Fruit fly (Drosophila melanogaster) whole organism, embryonic: ENCODE results near the gene MED15.

Experiments used
- Asciz ChIP-seq: fragments of 200-800 bp; sonication (Bioruptor generic); optimal IDR thresholded peaks from 2 replicates; lab custom pipeline; 2017; ENCODE audit warnings: missing biosample characterization, mild to moderate bottlenecking, missing genetic modification characterization, missing genetic modification reagents
- CG10959 ChIP-seq: fragments of 200-800 bp; sonication (Bioruptor generic); IDR thresholded peaks from 2 replicates; pipeline ENCODE4 v1.3.6; 2022; ENCODE audit warnings: missing biosample characterization, missing genetic modification characterization
- CG11085 ChIP-seq: fragments of 200-800 bp; sonication (Bioruptor generic); IDR thresholded peaks from 2 replicates; pipeline ENCODE4 v1.3.6; 2022; ENCODE audit warnings: missing biosample characterization, missing genetic modification characterization
- CG11695 ChIP-seq: fragments of 200-800 bp; sonication (Bioruptor generic); IDR thresholded peaks from 3 replicates; pipeline ENCODE4 v1.3.6; 2022; ENCODE audit warnings: missing biosample characterization, missing genetic modification characterization
- CG12391 ChIP-seq: fragments of 200-800 bp; sonication (Bioruptor generic); optimal IDR thresholded peaks from 3 replicates; lab custom pipeline; 2018; ENCODE audit warnings: missing biosample characterization, mild to moderate bottlenecking, missing genetic modification characterization, moderate library complexity
- CG13624 ChIP-seq: fragments of 200-800 bp; sonication (Bioruptor generic); optimal IDR thresholded peaks from 2 replicates; lab custom pipeline; 2016; ENCODE audit warnings: missing biosample characterization, missing genetic modification characterization
- CG1647 ChIP-seq: fragments of 200-800 bp; sonication (Bioruptor generic); optimal IDR thresholded peaks from 3 replicates; lab custom pipeline; 2016; ENCODE audit warnings: missing biosample characterization, missing genetic modification characterization
- CG16813 ChIP-seq: fragments of 200-800 bp; sonication (Bioruptor generic); IDR thresholded peaks from 3 replicates; pipeline ENCODE4 v1.3.6; 2022; ENCODE audit warnings: missing biosample characterization, missing genetic modification characterization; ENCODE audit not compliant: partially characterized antibody
- CG17186 ChIP-seq: fragments of 200-800 bp; sonication (Bioruptor generic); optimal IDR thresholded peaks from 3 replicates; lab custom pipeline; 2017; ENCODE audit warnings: missing biosample characterization, missing genetic modification reagents, missing genetic modification characterization
- CG17829 ChIP-seq: fragments of 200-800 bp; optimal IDR thresholded peaks from 2 replicates; lab custom pipeline; 2019; ENCODE audit warnings: missing biosample characterization, mild to moderate bottlenecking, missing genetic modification characterization, moderate library complexity
- CG18011 ChIP-seq: fragments of 200-800 bp; sonication (Bioruptor generic); optimal IDR thresholded peaks from 2 replicates; lab custom pipeline; 2017; ENCODE audit warnings: missing biosample characterization, missing genetic modification characterization, mild to moderate bottlenecking, moderate library complexity, missing genotype
- CG2116 ChIP-seq: fragments of 200-800 bp; sonication (Bioruptor generic); optimal IDR thresholded peaks from 3 replicates; lab custom pipeline; 2018; ENCODE audit warnings: missing biosample characterization, mild to moderate bottlenecking, missing genetic modification characterization
- CG2129 ChIP-seq: fragments of 200-800 bp; sonication (Bioruptor generic); IDR thresholded peaks from 2 replicates; pipeline ENCODE4 v1.3.6; 2022; ENCODE audit warnings: missing biosample characterization, missing genetic modification characterization; ENCODE audit not compliant: partially characterized antibody
- CG2202 ChIP-seq: fragments of 200-800 bp; sonication (Bioruptor generic); optimal IDR thresholded peaks from 2 replicates; lab custom pipeline; 2018; ENCODE audit warnings: missing biosample characterization, mild to moderate bottlenecking, missing genetic modification characterization
- CG4360 ChIP-seq: fragments of 200-800 bp; sonication (Bioruptor generic); IDR thresholded peaks from 2 replicates; pipeline ENCODE4 v1.3.6; 2022; ENCODE audit warnings: missing biosample characterization, missing genetic modification characterization
- CG6689 ChIP-seq: fragments of 200-800 bp; sonication (Bioruptor generic); IDR thresholded peaks from 2 replicates; pipeline ENCODE4 v1.3.6; 2022; ENCODE audit warnings: missing biosample characterization, missing genetic modification characterization
- CG7786 ChIP-seq: fragments of 200-800 bp; sonication (Bioruptor generic); optimal IDR thresholded peaks from 2 replicates; lab custom pipeline; 2016; ENCODE audit warnings: missing biosample characterization, missing genetic modification characterization
- CG8290 ChIP-seq, 3 experiments: fragments of 200-800 bp; sonication (Bioruptor generic); optimal IDR thresholded peaks; 2 replicates each; lab custom pipeline; 2016 to 2019; ENCODE audit warnings: missing biosample characterization in 3 of 3, missing genetic modification characterization in 3 of 3, mild to moderate bottlenecking in 2 of 3, moderate library complexity in 1 of 3
- CG8359 ChIP-seq: fragments of 200-800 bp; sonication (Bioruptor generic); optimal IDR thresholded peaks from 2 replicates; lab custom pipeline; 2017; ENCODE audit warnings: missing biosample characterization, mild to moderate bottlenecking, missing genetic modification characterization, borderline replicate concordance
- CoRest ChIP-seq: fragments of 200-800 bp; sonication (Bioruptor generic); optimal IDR thresholded peaks from 3 replicates; lab custom pipeline; 2018; ENCODE audit warnings: missing biosample characterization, mild to moderate bottlenecking, missing genetic modification characterization, moderate library complexity
- Gsc ChIP-seq: fragments of 200-800 bp; sonication (Bioruptor generic); IDR thresholded peaks from 2 replicates; pipeline ENCODE4 v1.3.6; 2022; ENCODE audit warnings: missing biosample characterization, missing genetic modification characterization
- Hmx ChIP-seq: fragments of 200-800 bp; sonication (Bioruptor generic); optimal IDR thresholded peaks from 2 replicates; lab custom pipeline; 2016; ENCODE audit warnings: missing biosample characterization, missing genetic modification characterization
- Hr3 ChIP-seq: fragments of 200-800 bp; sonication (Bioruptor generic); optimal IDR thresholded peaks from 3 replicates; lab custom pipeline; 2016; ENCODE audit warnings: missing biosample characterization, missing genetic modification characterization
- NC2α ChIP-seq: fragments of 200-800 bp; sonication (Bioruptor generic); optimal IDR thresholded peaks from 2 replicates; lab custom pipeline; 2016; ENCODE audit warnings: missing biosample characterization, missing genetic modification characterization
- Oli ChIP-seq: fragments of 200-800 bp; sonication (Bioruptor generic); optimal IDR thresholded peaks from 2 replicates; lab custom pipeline; 2018; ENCODE audit warnings: missing biosample characterization, mild to moderate bottlenecking, missing genetic modification characterization, moderate library complexity
- Sin3A ChIP-seq: fragments of >200 bp; optimal IDR thresholded peaks from 2 replicates; lab custom pipeline; 2018
- Sox100B ChIP-seq: fragments of 200-800 bp; sonication (Bioruptor generic); optimal IDR thresholded peaks from 3 replicates; lab custom pipeline; 2018; ENCODE audit warnings: missing biosample characterization, mild to moderate bottlenecking, missing genetic modification characterization
- Stat92E ChIP-seq, 3 experiments: fragments of >200 bp in 2 of 3; fragments of 200-800 bp in 1 of 3; sonication (Bioruptor generic) in 1 of 3; optimal IDR thresholded peaks; 2 replicates each; lab custom pipeline; 2017 to 2019; ENCODE audit warnings: missing biosample characterization in 3 of 3, missing genetic modification characterization in 3 of 3, mild to moderate bottlenecking in 1 of 3, moderate library complexity in 1 of 3
- Trl ChIP-seq, 3 experiments: fragments of >200 bp in 2 of 3; fragments of 200-800 bp in 1 of 3; sonication (Bioruptor generic) in 1 of 3; optimal IDR thresholded peaks; 2 replicates in 1 of 3; 3 replicates in 2 of 3; lab custom pipeline; 2016 to 2017; ENCODE audit warnings: missing biosample characterization in 1 of 3, missing genetic modification characterization in 1 of 3
- Vsx1 ChIP-seq: fragments of 200-800 bp; sonication (Bioruptor generic); optimal IDR thresholded peaks from 2 replicates; lab custom pipeline; 2017; ENCODE audit warnings: missing biosample characterization, mild to moderate bottlenecking, missing genetic modification characterization, missing genetic modification reagents
- Xbp1 ChIP-seq: fragments of 200-800 bp; sonication (Bioruptor generic); optimal IDR thresholded peaks from 3 replicates; lab custom pipeline; 2016; ENCODE audit warnings: missing biosample characterization, mild to moderate bottlenecking, missing genetic modification characterization
- aop ChIP-seq: fragments of 200-800 bp; sonication (Bioruptor generic); IDR thresholded peaks from 2 replicates; pipeline ENCODE4 v1.3.6; 2022; ENCODE audit warnings: missing biosample characterization, missing genetic modification characterization
- caup ChIP-seq: fragments of 200-800 bp; sonication (Bioruptor generic); optimal IDR thresholded peaks from 3 replicates; lab custom pipeline; 2017; ENCODE audit warnings: missing biosample characterization, mild to moderate bottlenecking, missing genetic modification characterization, moderate library complexity; ENCODE audit not compliant: severe bottlenecking
- croc ChIP-seq: fragments of 200-800 bp; sonication (Bioruptor generic); conservative IDR thresholded peaks from 3 replicates; pipeline ENCODE4 v1.3.6; 2022; ENCODE audit warnings: missing biosample characterization, missing genetic modification characterization
- crol ChIP-seq: fragments of 200-800 bp; sonication (Bioruptor generic); IDR thresholded peaks from 2 replicates; pipeline ENCODE4 v1.3.6; 2022; ENCODE audit warnings: missing biosample characterization, missing genetic modification characterization
- dm ChIP-seq: fragments of 200-800 bp; sonication (Bioruptor generic); optimal IDR thresholded peaks from 3 replicates; lab custom pipeline; 2016; ENCODE audit warnings: missing biosample characterization, missing genetic modification characterization
- ems ChIP-seq: fragments of 200-800 bp; sonication (Bioruptor generic); optimal IDR thresholded peaks from 3 replicates; lab custom pipeline; 2016; ENCODE audit warnings: missing biosample characterization, missing genetic modification characterization
- eve ChIP-seq, 2 experiments: fragments of >200 bp; optimal IDR thresholded peaks; 2 replicates each; lab custom pipeline; 2017; ENCODE audit warnings: missing biosample characterization in 2 of 2, missing genetic modification characterization in 2 of 2
- exex ChIP-seq: fragments of 200-800 bp; sonication (Bioruptor generic); optimal IDR thresholded peaks from 4 replicates; lab custom pipeline; 2018; ENCODE audit warnings: missing biosample characterization, mild to moderate bottlenecking, missing genetic modification characterization, moderate library complexity
- gcm2 ChIP-seq: fragments of 200-800 bp; sonication (Bioruptor generic); optimal IDR thresholded peaks from 2 replicates; lab custom pipeline; 2016; ENCODE audit warnings: missing biosample characterization, missing genetic modification characterization
- gsb ChIP-seq: fragments of 200-800 bp; sonication (Bioruptor generic); IDR thresholded peaks from 2 replicates; pipeline ENCODE4 v1.3.6; 2022; ENCODE audit warnings: missing biosample characterization, missing genetic modification characterization
- ham ChIP-seq: fragments of 200-800 bp; sonication (Bioruptor generic); IDR thresholded peaks from 2 replicates; pipeline ENCODE4 v1.3.6; 2022; ENCODE audit warnings: missing biosample characterization, missing genetic modification characterization
- pfk ChIP-seq: fragments of 200-800 bp; sonication (Bioruptor generic); optimal IDR thresholded peaks from 2 replicates; lab custom pipeline; 2018; ENCODE audit warnings: missing biosample characterization, mild to moderate bottlenecking, missing genetic modification characterization, moderate library complexity
- sens-2 ChIP-seq: fragments of 200-800 bp; sonication (Bioruptor generic); IDR thresholded peaks from 2 replicates; pipeline ENCODE4 v1.3.6; 2022; ENCODE audit warnings: missing biosample characterization, missing genetic modification characterization
- so ChIP-seq: fragments of 200-800 bp; sonication (Bioruptor generic); IDR thresholded peaks from 3 replicates; pipeline ENCODE4 v1.3.6; 2022; ENCODE audit warnings: missing biosample characterization, missing genetic modification characterization
- sr ChIP-seq: fragments of 200-800 bp; sonication (Bioruptor generic); IDR thresholded peaks from 3 replicates; pipeline ENCODE4 v1.3.6; 2022; ENCODE audit warnings: missing biosample characterization, missing genetic modification characterization
- vvl ChIP-seq: fragments of 200-800 bp; sonication (Bioruptor generic); IDR thresholded peaks from 2 replicates; pipeline ENCODE4 v1.3.6; 2022; ENCODE audit warnings: missing biosample characterization, missing genetic modification characterization
- wek ChIP-seq: fragments of 200-800 bp; sonication (Bioruptor generic); optimal IDR thresholded peaks from 3 replicates; lab custom pipeline; 2018; ENCODE audit warnings: missing biosample characterization, mild to moderate bottlenecking, missing genetic modification characterization, moderate library complexity
- zen2 ChIP-seq: fragments of 200-800 bp; sonication (Bioruptor generic); IDR thresholded peaks from 3 replicates; pipeline ENCODE4 v1.3.6; 2022; ENCODE audit warnings: missing biosample characterization, missing genetic modification characterization; ENCODE audit not compliant: partially characterized antibody

The MED15 gene

DNA sequence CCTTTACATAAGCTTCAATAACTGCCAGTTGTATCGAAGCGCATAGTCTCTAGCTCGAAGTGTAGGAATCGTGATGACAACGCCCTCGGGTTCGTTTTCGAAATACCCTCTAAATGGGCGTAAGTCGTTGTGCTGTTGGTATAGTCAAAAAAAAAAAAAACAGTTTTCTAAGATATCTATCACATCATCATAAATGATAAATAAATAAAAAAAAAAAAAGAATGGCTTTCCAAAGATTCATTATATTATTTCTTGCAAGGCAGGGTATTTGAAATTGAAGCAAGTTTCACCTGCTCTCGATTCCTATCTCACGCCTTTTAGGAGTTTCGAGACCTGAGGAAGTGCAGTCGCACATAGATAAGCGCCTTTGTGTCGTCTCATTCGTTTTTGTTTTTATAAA lies 20.5 kb downstream of the MED15 start (continued):
- TF ChIP-seq ems (GFP tag; lab: Kevin White, UChicago) (peak; percentile 8), Vsx1 (GFP tag; lab: Kevin White, UChicago) (no peak), Gsc (no peak), CG11085 (GFP tag; lab: Robert Waterston, UW) (no peak), wek (GFP tag; lab: Kevin White, UChicago) (no peak), CG18011 (GFP tag; lab: Kevin White, UChicago) (no peak), Sin3A (no peak), croc (GFP tag; lab: Robert Waterston, UW) (no peak), CG8359 (GFP tag; lab: Kevin White, UChicago) (no peak), sr (GFP tag; lab: Robert Waterston, UW) (no peak), sens-2 (GFP tag; lab: Robert Waterston, UW) (no peak), Sox100B (GFP tag; lab: Kevin White, UChicago) (no peak), zen2 (GFP tag; lab: Robert Waterston, UW) (no peak), Hr3 (GFP tag; lab: Kevin White, UChicago) (peak; percentile 30), CG4360 (GFP tag; lab: Robert Waterston, UW) (peak; percentile 0; the same call in 1 of the 2 replicates), pfk (GFP tag; lab: Kevin White, UChicago) (no peak), gcm2 (GFP tag; lab: Kevin White, UChicago) (peak; percentile 14), caup (GFP tag; lab: Kevin White, UChicago) (no peak), CG17829 (tag; lab: Kevin White, UChicago) (no peak), CG7786 (no peak), CG1647 (GFP tag; lab: Kevin White, UChicago) (no peak), CG11695 (GFP tag; lab: Robert Waterston, UW) (no peak), gsb (GFP tag; lab: Robert Waterston, UW) (no peak), CG6689 (GFP tag; lab: Robert Waterston, UW) (no peak), CoRest (tag; lab: Kevin White, UChicago) (no peak), CG13624 (GFP tag; lab: Kevin White, UChicago) (no peak), Oli (tag; lab: Kevin White, UChicago) (peak; percentile 47), CG2202 (tag; lab: Kevin White, UChicago) (no peak), vvl (peak; percentile 79), NC2α (GFP tag; lab: Kevin White, UChicago) (no peak), Trl (optimal IDR thresholded peaks at IDR 0.05; lab: Kevin White, UChicago) (no peak), Trl (GFP tag; optimal IDR thresholded peaks at IDR 0.05; lab: Kevin White, UChicago) (peak; percentile 13), CG12391 (tag; lab: Kevin White, UChicago) (peak; percentile 49), CG16813 (no peak), Asciz (no peak), CG2129 (GFP tag; lab: Robert Waterston, UW) (no peak), CG10959 (no peak), CG17186 (GFP tag; lab: Kevin White, UChicago) (no peak), Stat92E (GFP tag; optimal IDR thresholded peaks at IDR 0.05; lab: Kevin White, UChicago) (no peak)

DNA sequence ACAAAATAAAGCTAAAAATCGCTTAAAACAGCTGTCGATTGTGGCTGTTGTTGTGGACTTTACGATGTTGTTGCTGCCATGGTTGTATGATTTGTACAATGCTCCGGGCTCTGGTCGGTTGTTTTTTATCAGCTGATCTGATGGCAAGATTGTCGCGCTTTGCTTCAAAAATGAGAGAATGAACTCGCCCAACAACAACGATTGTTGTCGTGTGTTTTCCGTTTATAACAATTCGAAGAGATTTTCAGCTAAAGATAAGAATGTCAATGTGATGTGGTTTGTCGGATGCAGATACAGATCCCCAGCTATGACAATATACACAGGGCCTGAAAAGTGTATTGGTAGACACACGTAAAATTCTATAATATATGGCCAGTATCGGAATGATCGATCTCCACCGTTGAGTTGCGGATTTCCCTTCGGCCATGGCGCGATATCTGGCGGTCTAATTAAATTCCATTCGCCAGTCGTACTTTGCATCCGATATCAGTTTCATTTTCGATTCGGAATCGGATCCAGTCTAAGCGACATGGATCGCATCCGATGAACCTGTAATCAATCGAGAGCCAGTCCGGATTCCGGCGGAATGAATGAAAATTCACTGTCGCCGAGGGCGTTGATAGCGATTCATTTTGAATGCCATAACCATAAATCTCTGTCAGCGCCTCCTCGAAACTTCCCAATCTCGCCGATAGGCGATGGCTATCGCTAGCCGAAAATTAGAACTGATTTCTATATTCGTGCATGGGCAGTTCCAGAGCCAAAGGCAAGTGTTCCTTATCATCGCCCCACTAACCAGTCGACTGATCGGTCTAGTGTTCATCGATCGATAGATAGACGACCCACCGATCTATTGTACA lies 22.8 kb downstream of the MED15 start:
- TF ChIP-seq Xbp1 (GFP tag; lab: Kevin White, UChicago) (no peak), dm (no peak), Hmx (GFP tag; lab: Kevin White, UChicago) (no peak), eve (GFP tag; optimal IDR thresholded peaks at IDR 0.05; lab: Kevin White, UChicago) (peak in 1 of 2 experiments; percentile 47), CG4360 (GFP tag; lab: Robert Waterston, UW) (peak; percentile 51; the same call in 1 of the 2 replicates), aop (GFP tag; lab: Robert Waterston, UW) (no peak), so (GFP tag; lab: Robert Waterston, UW) (0 out of 3 replicates have a peak, but pooled peaks have one; percentile 34), crol (GFP tag; lab: Robert Waterston, UW) (no peak), CG8290 (GFP tag; optimal IDR thresholded peaks at IDR 0.05; lab: Kevin White, UChicago) (no peak), CG8290 (tag; optimal IDR thresholded peaks at IDR 0.05; lab: Kevin White, UChicago) (peak in 1 of 2 experiments; percentile 9), exex (peak; percentile 81), ham (GFP tag; lab: Robert Waterston, UW) (no peak), CG2116 (no peak)
